Worm (Caenorhabditis elegans): ENCODE results near the gene Y66D12A.10.

Y66D12A.10 gene

ce11 chrIII:11565602-11566001 lies at the start of gene Y66D12A.10:
Y66D12A.10 (plus strand) TSS chrIII:11565874.
- TF ChIP-seq fos-1 (tag; optimal IDR thresholded peaks at IDR 0.05) (no peak), lin-15B (tag; optimal IDR thresholded peaks at IDR 0.05) (peak; percentile 83), nhr-23 (tag; optimal IDR thresholded peaks at IDR 0.05) (peak; percentile 40), nfya-1 (tag; optimal IDR thresholded peaks at IDR 0.05; ENCODE audit: insufficient read depth) (peak; percentile 56), sea-2 (GFP tag; optimal IDR thresholded peaks at IDR 0.05) (no peak)

- TF ChIP-seq nhr-25 (tag; optimal IDR thresholded peaks at IDR 0.05), result no peak
- no peak for TF ChIP-seq egl-27 (tag; optimal IDR thresholded peaks at IDR 0.05)
- no peak for TF ChIP-seq mml-1 (tag; optimal IDR thresholded peaks at IDR 0.05)
- TF ChIP-seq nhr-77 (tag; optimal IDR thresholded peaks at IDR 0.05), result no peak
Measured at ce11 chrIII:11523504-11524025, 42.1 kb upstream of the Y66D12A.10 start, which contains the start of the genes Y66D12A.16 and such-1. Y66D12A.16 (plus strand) TSS chrIII:11523554. such-1 (minus strand) TSS chrIII:11523759.

- no peak for TF ChIP-seq lin-15B (tag; optimal IDR thresholded peaks at IDR 0.05)
- TF ChIP-seq daf-12 (tag; optimal IDR thresholded peaks at IDR 0.05), result no peak
- no peak for TF ChIP-seq elt-2 (tag; optimal IDR thresholded peaks at IDR 0.05)
- TF ChIP-seq egl-5 (tag; optimal IDR thresholded peaks at IDR 0.05), result no peak
- no peak for TF ChIP-seq nhr-11 (tag; optimal IDR thresholded peaks at IDR 0.05)
- no peak for TF ChIP-seq hmg-11 (tag; optimal IDR thresholded peaks at IDR 0.05)
- TF ChIP-seq ztf-11 (tag; optimal IDR thresholded peaks at IDR 0.05), result no peak
- TF ChIP-seq pqm-1 (tag; optimal IDR thresholded peaks at IDR 0.05), result no peak
- TF ChIP-seq ceh-16 (tag; optimal IDR thresholded peaks at IDR 0.05), result no peak
- TF ChIP-seq zag-1 (tag; optimal IDR thresholded peaks at IDR 0.05), result no peak
- TF ChIP-seq mdl-1 (tag; optimal IDR thresholded peaks at IDR 0.05), result no peak
- TF ChIP-seq ztf-4 (tag; optimal IDR thresholded peaks at IDR 0.05), result no peak
- no peak for TF ChIP-seq jun-1 (tag; optimal IDR thresholded peaks at IDR 0.05)
- TF ChIP-seq elt-3 (tag; optimal IDR thresholded peaks at IDR 0.05), result no peak
Measured at ce11 chrIII:11524073-11524472, 41.6 kb upstream of the Y66D12A.10 start.

- peak; percentile 20 for TF ChIP-seq nfya-1 (tag; optimal IDR thresholded peaks at IDR 0.05; ENCODE audit: insufficient read depth)
- TF ChIP-seq pha-4 (tag; optimal IDR thresholded peaks at IDR 0.05), result peak; percentile 13
- TF ChIP-seq tbx-2 (tag; optimal IDR thresholded peaks at IDR 0.05), result no peak
- TF ChIP-seq hmg-11 (tag; optimal IDR thresholded peaks at IDR 0.05), result peak; percentile 29
- peak; percentile 7 for TF ChIP-seq nhr-23 (tag; optimal IDR thresholded peaks at IDR 0.05)
- peak; percentile 44 for TF ChIP-seq lin-15B (tag; optimal IDR thresholded peaks at IDR 0.05)
Measured at ce11 chrIII:11526396-11526795, 39.3 kb upstream of the Y66D12A.10 start, which contains the start of gene xpb-1. xpb-1 (plus strand) TSS chrIII:11526657.

- TF ChIP-seq pha-4 (tag; optimal IDR thresholded peaks at IDR 0.05) (no peak), lin-39 (tag; optimal IDR thresholded peaks at IDR 0.05) (no peak), ceh-9 (tag; optimal IDR thresholded peaks at IDR 0.05) (no peak), ZK546.5 (tag; optimal IDR thresholded peaks at IDR 0.05) (no peak), nhr-76 (tag; optimal IDR thresholded peaks at IDR 0.05) (no peak), R02D3.7 (tag; optimal IDR thresholded peaks at IDR 0.05) (no peak), lin-15B (tag; optimal IDR thresholded peaks at IDR 0.05) (no peak), nhr-11 (tag; optimal IDR thresholded peaks at IDR 0.05) (no peak), snpc-4 (tag; optimal IDR thresholded peaks at IDR 0.05) (no peak), elt-1 (tag; optimal IDR thresholded peaks at IDR 0.05) (no peak), nhr-25 (tag; optimal IDR thresholded peaks at IDR 0.05) (no peak), skn-1 (tag; optimal IDR thresholded peaks at IDR 0.05) (no peak), eor-1 (tag; optimal IDR thresholded peaks at IDR 0.05) (no peak), fkh-2 (tag; optimal IDR thresholded peaks at IDR 0.05) (no peak), ztf-11 (tag; optimal IDR thresholded peaks at IDR 0.05) (no peak), nhr-67 (tag; optimal IDR thresholded peaks at IDR 0.05) (no peak), elt-3 (tag; optimal IDR thresholded peaks at IDR 0.05) (no peak), zag-1 (tag; optimal IDR thresholded peaks at IDR 0.05) (no peak)
Measured at ce11 chrIII:11534624-11535079, 31.0 kb upstream of the Y66D12A.10 start, which contains the start of gene nrps-1. nrps-1 (plus strand) TSS chrIII:11534674.
